Fruit fly (Drosophila melanogaster) whole organism, prepupa: ENCODE measurements around the gene Cypl.

Source experiments
- Blimp-1 ChIP-seq: fragments of 200-800 bp; sonication (Bioruptor generic); optimal IDR thresholded peaks from 3 replicates; lab custom pipeline; 2017; ENCODE audit warnings: missing biosample characterization, missing genetic modification characterization, mild to moderate bottlenecking, moderate library complexity, missing genetic modification reagents
- CG10669 ChIP-seq: fragments of 200-800 bp; sonication (Bioruptor generic); optimal IDR thresholded peaks from 3 replicates; lab custom pipeline; 2018; ENCODE audit warnings: missing biosample characterization, mild to moderate bottlenecking, missing genetic modification characterization, moderate library complexity
- CG11294 ChIP-seq: fragments of 200-800 bp; sonication (Bioruptor generic); IDR thresholded peaks from 2 replicates; pipeline ENCODE4 v1.3.6; 2022; ENCODE audit warnings: missing biosample characterization, missing genetic modification characterization
- CG15336 ChIP-seq: fragments of 200-800 bp; sonication (Bioruptor generic); IDR thresholded peaks from 2 replicates; pipeline ENCODE4 v1.3.6; 2022; ENCODE audit warnings: missing biosample characterization, missing genetic modification characterization
- CG16779 ChIP-seq: fragments of 200-800 bp; sonication (Bioruptor generic); optimal IDR thresholded peaks from 3 replicates; lab custom pipeline; 2017; ENCODE audit warnings: missing biosample characterization, mild to moderate bottlenecking, missing genetic modification characterization
- CG31627 ChIP-seq: fragments of 200-800 bp; sonication (Bioruptor generic); optimal IDR thresholded peaks from 3 replicates; lab custom pipeline; 2016; ENCODE audit warnings: missing biosample characterization, missing genetic modification characterization
- CG32006 ChIP-seq: fragments of 200-800 bp; sonication (Bioruptor generic); optimal IDR thresholded peaks from 3 replicates; lab custom pipeline; 2017; ENCODE audit warnings: missing biosample characterization, mild to moderate bottlenecking, missing genetic modification characterization
- CG34406 ChIP-seq: fragments of 200-800 bp; sonication (Bioruptor generic); optimal IDR thresholded peaks from 3 replicates; lab custom pipeline; 2016; ENCODE audit warnings: missing biosample characterization, missing genetic modification characterization
- CG3919 ChIP-seq: fragments of 200-800 bp; sonication (Bioruptor generic); optimal IDR thresholded peaks from 3 replicates; lab custom pipeline; 2016; ENCODE audit warnings: missing biosample characterization, missing genetic modification characterization
- CG6163 ChIP-seq: fragments of 200-800 bp; sonication (Bioruptor generic); IDR thresholded peaks from 3 replicates; pipeline ENCODE4 v1.3.6; 2022; ENCODE audit warnings: missing biosample characterization, missing genetic modification characterization
- CG6792 ChIP-seq: fragments of 200-800 bp; sonication (Bioruptor generic); optimal IDR thresholded peaks from 3 replicates; lab custom pipeline; 2016; ENCODE audit warnings: missing biosample characterization, missing genetic modification characterization
- CG6854 ChIP-seq: fragments of 200-800 bp; sonication (Bioruptor generic); optimal IDR thresholded peaks from 2 replicates; lab custom pipeline; 2017; ENCODE audit warnings: missing biosample characterization, mild to moderate bottlenecking, missing genetic modification characterization
- CG8319 ChIP-seq: fragments of 200-800 bp; sonication (Bioruptor generic); optimal IDR thresholded peaks from 3 replicates; lab custom pipeline; 2016; ENCODE audit warnings: missing biosample characterization, missing genetic modification characterization
- CG8632 ChIP-seq: fragments of 200-800 bp; sonication (Bioruptor generic); optimal IDR thresholded peaks from 3 replicates; lab custom pipeline; 2016; ENCODE audit warnings: missing biosample characterization, missing genetic modification characterization
- Eip78C ChIP-seq: fragments of 200-800 bp; sonication (Bioruptor generic); peaks from one replicate; lab custom pipeline; 2016; ENCODE audit warnings: missing biosample characterization, missing genetic modification characterization
- Ets21C ChIP-seq: fragments of 200-800 bp; sonication (Bioruptor generic); optimal IDR thresholded peaks from 3 replicates; lab custom pipeline; 2016; ENCODE audit warnings: missing biosample characterization, missing genetic modification characterization
- Ets96B ChIP-seq: fragments of 200-800 bp; optimal IDR thresholded peaks from 2 replicates; lab custom pipeline; 2019; ENCODE audit warnings: missing biosample characterization, mild to moderate bottlenecking, missing genetic modification characterization, moderate library complexity
- Hr39 ChIP-seq: fragments of 200-800 bp; sonication (Bioruptor generic); optimal IDR thresholded peaks from 2 replicates; lab custom pipeline; 2016; ENCODE audit warnings: missing biosample characterization, missing genetic modification characterization
- Lpt ChIP-seq: fragments of 200-800 bp; sonication (Bioruptor generic); optimal IDR thresholded peaks from 3 replicates; lab custom pipeline; 2016; ENCODE audit warnings: missing biosample characterization, missing genetic modification characterization
- Met ChIP-seq: fragments of 200-800 bp; sonication (Bioruptor generic); optimal IDR thresholded peaks from 3 replicates; lab custom pipeline; 2016; ENCODE audit warnings: missing biosample characterization, missing genetic modification characterization
- OdsH ChIP-seq: fragments of 200-800 bp; sonication (Bioruptor generic); optimal IDR thresholded peaks from 3 replicates; lab custom pipeline; 2016; ENCODE audit warnings: missing biosample characterization, missing genetic modification characterization
- Sox102F ChIP-seq: fragments of 200-800 bp; sonication (Bioruptor generic); optimal IDR thresholded peaks from 2 replicates; lab custom pipeline; 2016; ENCODE audit warnings: missing biosample characterization, mild to moderate bottlenecking, missing genetic modification characterization
- Sox15 ChIP-seq: fragments of 200-800 bp; sonication (Bioruptor generic); optimal IDR thresholded peaks from 3 replicates; lab custom pipeline; 2016; ENCODE audit warnings: missing biosample characterization, missing genetic modification characterization
- achi ChIP-seq: fragments of 200-800 bp; sonication (Bioruptor generic); optimal IDR thresholded peaks from 3 replicates; lab custom pipeline; 2016; ENCODE audit warnings: missing biosample characterization, missing genetic modification characterization
- acj6 ChIP-seq: fragments of 200-800 bp; sonication (Bioruptor generic); optimal IDR thresholded peaks from 3 replicates; lab custom pipeline; 2016; ENCODE audit warnings: missing biosample characterization, missing genetic modification characterization
- cyc ChIP-seq: fragments of 200-800 bp; sonication (Bioruptor generic); optimal IDR thresholded peaks from 3 replicates; lab custom pipeline; 2016; ENCODE audit warnings: missing biosample characterization, missing genetic modification characterization
- dsx ChIP-seq: fragments of 200-800 bp; optimal IDR thresholded peaks from 3 replicates; lab custom pipeline; 2019; ENCODE audit warnings: missing biosample characterization, mild to moderate bottlenecking, missing genetic modification characterization, moderate library complexity; ENCODE audit not compliant: poor library complexity, severe bottlenecking
- eg ChIP-seq: fragments of 200-800 bp; sonication (Bioruptor generic); IDR thresholded peaks from 3 replicates; pipeline ENCODE4 v1.3.6; 2022; ENCODE audit warnings: missing biosample characterization, missing genetic modification characterization
- esn ChIP-seq: fragments of 200-800 bp; sonication (Bioruptor generic); optimal IDR thresholded peaks from 2 replicates; lab custom pipeline; 2016; ENCODE audit warnings: missing biosample characterization, mild to moderate bottlenecking, missing genetic modification characterization, moderate library complexity
- fd59A ChIP-seq: fragments of 200-800 bp; sonication (Bioruptor generic); optimal IDR thresholded peaks from 2 replicates; lab custom pipeline; 2017; ENCODE audit warnings: missing biosample characterization, mild to moderate bottlenecking, missing genetic modification characterization, missing genetic modification reagents
- fkh ChIP-seq: fragments of 200-800 bp; sonication (Bioruptor generic); optimal IDR thresholded peaks from 3 replicates; lab custom pipeline; 2017; ENCODE audit warnings: missing biosample characterization, mild to moderate bottlenecking, missing genetic modification characterization, moderate library complexity
- net ChIP-seq: fragments of 200-800 bp; sonication (Bioruptor generic); optimal IDR thresholded peaks from 3 replicates; lab custom pipeline; 2016; ENCODE audit warnings: missing biosample characterization, missing genetic modification characterization
- salr ChIP-seq, 2 experiments: fragments of 200-800 bp; sonication (Bioruptor generic); optimal IDR thresholded peaks; 3 replicates each; lab custom pipeline; 2016 to 2018; ENCODE audit warnings: missing biosample characterization in 2 of 2, missing genetic modification characterization in 2 of 2, mild to moderate bottlenecking in 1 of 2
- spab ChIP-seq: fragments of 200-800 bp; sonication (Bioruptor generic); optimal IDR thresholded peaks from 2 replicates; lab custom pipeline; 2017; ENCODE audit warnings: missing biosample characterization, mild to moderate bottlenecking, missing genetic modification characterization, missing genetic modification reagents
- ss ChIP-seq, 2 experiments: fragments of 200-800 bp; sonication (Bioruptor generic); optimal IDR thresholded peaks; 2 replicates in 1 of 2; 3 replicates in 1 of 2; lab custom pipeline; 2017 to 2018; ENCODE audit warnings: mild to moderate bottlenecking in 2 of 2, missing biosample characterization in 2 of 2, missing genetic modification characterization in 2 of 2, moderate library complexity in 1 of 2
- topi ChIP-seq: fragments of 200-800 bp; sonication (Bioruptor generic); optimal IDR thresholded peaks from 3 replicates; lab custom pipeline; 2016; ENCODE audit warnings: missing biosample characterization, missing genetic modification characterization

Cypl gene

dm6 chr3L:531280-531853 is 11.4 kb downstream of the Cypl start (continued):
- TF ChIP-seq fkh (GFP tag; lab: Kevin White, UChicago) (no peak), CG15336 (peak; percentile 78), fd59A (peak; percentile 4), CG6854 (GFP tag; lab: Kevin White, UChicago) (peak; percentile 80), achi (peak; percentile 76), CG16779 (peak; percentile 76), CG8632 (peak; percentile 86), eg (GFP tag; lab: Robert Waterston, UW) (no peak)

DNA sequence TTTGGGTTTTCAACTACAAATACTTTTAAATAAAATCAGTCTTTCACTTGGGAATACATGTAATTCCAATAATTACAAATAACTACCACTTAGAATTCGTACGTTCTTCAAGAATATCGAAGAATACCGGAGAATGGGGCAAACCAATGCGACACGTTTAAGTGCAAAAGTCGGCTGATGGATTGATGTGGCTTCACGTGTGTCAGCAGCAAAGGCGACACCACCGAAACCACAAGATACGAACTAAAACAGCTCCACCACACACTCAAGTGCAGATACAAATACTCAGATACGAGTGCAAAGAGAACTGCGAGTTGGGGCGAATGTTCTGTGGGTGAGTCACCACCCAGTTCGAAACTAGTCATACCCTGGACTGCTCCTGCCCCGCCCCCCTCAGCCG is 11.9 kb downstream of the Cypl start:
- TF ChIP-seq net (GFP tag; lab: Kevin White, UChicago) (no peak), acj6 (GFP tag; lab: Kevin White, UChicago) (no peak), Ets96B (tag; lab: Kevin White, UChicago) (no peak), CG3919 (no peak), CG31627 (GFP tag; lab: Kevin White, UChicago) (no peak), topi (GFP tag; lab: Kevin White, UChicago) (no peak), dsx (GFP tag; lab: Kevin White, UChicago) (no peak), salr (GFP tag; optimal IDR thresholded peaks at IDR 0.05; lab: Kevin White, UChicago) (no peak), CG32006 (GFP tag; lab: Kevin White, UChicago) (no peak), Lpt (GFP tag; lab: Kevin White, UChicago) (no peak), CG15336 (no peak), Ets21C (GFP tag; lab: Kevin White, UChicago) (no peak), OdsH (GFP tag; lab: Kevin White, UChicago) (no peak), Hr39 (GFP tag; lab: Kevin White, UChicago) (no peak)

dm6 chr3L:528037-528436 is 14.7 kb downstream of the Cypl start, which contains the start of gene CG34269:
Gene CG34269 (plus strand): TSS chr3L:528337.
- TF ChIP-seq CG8319 (no peak), Sox102F (GFP tag; lab: Kevin White, UChicago) (no peak), Sox15 (GFP tag; lab: Kevin White, UChicago) (no peak), CG34406 (GFP tag; lab: Kevin White, UChicago) (no peak), CG10669 (GFP tag; lab: Kevin White, UChicago) (no peak), esn (no peak), CG6854 (GFP tag; lab: Kevin White, UChicago) (no peak), dsx (GFP tag; lab: Kevin White, UChicago) (no peak), cyc (no peak), Met (GFP tag; lab: Kevin White, UChicago) (no peak), spab (GFP tag; lab: Kevin White, UChicago) (no peak), CG6792 (GFP tag; lab: Kevin White, UChicago) (no peak), CG8632 (no peak), CG6163 (GFP tag; lab: Robert Waterston, UW) (no peak), CG15336 (no peak), Eip78C (GFP tag; lab: Kevin White, UChicago) (no peak), OdsH (GFP tag; lab: Kevin White, UChicago) (no peak), CG11294 (GFP tag; lab: Robert Waterston, UW) (no peak)
- TF ChIP-seq, all 60 proteins: peak for 0

- TF ChIP-seq CG34406 (GFP tag; lab: Kevin White, UChicago): no peak
- peak in 1 of 2 experiments; percentile 12 for TF ChIP-seq ss (GFP tag; optimal IDR thresholded peaks at IDR 0.05; lab: Kevin White, UChicago)
- no peak for TF ChIP-seq Sox102F (GFP tag; lab: Kevin White, UChicago)
- peak; percentile 68 for TF ChIP-seq Blimp-1 (GFP tag; lab: Kevin White, UChicago)
- no peak for TF ChIP-seq CG31627 (GFP tag; lab: Kevin White, UChicago)
- no peak for TF ChIP-seq Ets96B (tag; lab: Kevin White, UChicago)
- TF ChIP-seq achi: no peak
- peak; percentile 21 for TF ChIP-seq Eip78C (GFP tag; lab: Kevin White, UChicago)
- TF ChIP-seq, all 60 proteins: peak for 3
These were observed 18.5 kb downstream of the Cypl start for dm6 chr3L:524246-524645.
